Fruit fly (Drosophila melanogaster): ENCODE data around the gene Sec16.

The Sec16 gene

dm6 chrX:12547657-12548056 lies 48.2 kb upstream of the Sec16 start (continued):
- TF ChIP-seq usp (GFP tag; optimal IDR thresholded peaks at IDR 0.05), result no peak
- peak; percentile 26; the same call in 1 of the 2 replicates for TF ChIP-seq CG14014 (GFP tag; IDR thresholded peaks at IDR 0.05)
- TF ChIP-seq crol (GFP tag; IDR thresholded peaks at IDR 0.05), result no peak
- TF ChIP-seq CG15696 (tag; optimal IDR thresholded peaks at IDR 0.05), result no peak
- TF ChIP-seq gro (GFP tag; optimal IDR thresholded peaks at IDR 0.05), result no peak
- 0 out of 2 replicates have a peak, but pooled peaks have one; percentile 19 for TF ChIP-seq Ptx1 (GFP tag; IDR thresholded peaks at IDR 0.05)
- peak; percentile 58 for TF ChIP-seq gem (tag; optimal IDR thresholded peaks at IDR 0.05)
- no peak for TF ChIP-seq CG11723 (GFP tag; optimal IDR thresholded peaks at IDR 0.05)
- peak; percentile 31 for TF ChIP-seq fd3F (GFP tag; optimal IDR thresholded peaks at IDR 0.05)
- no peak for TF ChIP-seq CG11560 (tag; IDR thresholded peaks at IDR 0.05)
- no peak for TF ChIP-seq Hr3 (GFP tag; optimal IDR thresholded peaks at IDR 0.05)
- TF ChIP-seq CG7372 (GFP tag; IDR thresholded peaks at IDR 0.05), result no peak
- TF ChIP-seq CG17829 (tag; optimal IDR thresholded peaks at IDR 0.05), result no peak
- no peak for TF ChIP-seq NC2β (GFP tag; optimal IDR thresholded peaks at IDR 0.05)
- no peak for TF ChIP-seq CG6791 (GFP tag; IDR thresholded peaks at IDR 0.05; ENCODE audit: partially characterized antibody)
- no peak for TF ChIP-seq schlank (tag; optimal IDR thresholded peaks at IDR 0.05)
- no peak for TF ChIP-seq danr (GFP tag; IDR thresholded peaks at IDR 0.05)
- no peak for TF ChIP-seq ranshi (GFP tag; IDR thresholded peaks at IDR 0.05)
- TF ChIP-seq Meics (GFP tag; optimal IDR thresholded peaks at IDR 0.05), result peak; percentile 26
- TF ChIP-seq Dref (GFP tag; IDR thresholded peaks at IDR 0.05), result no peak
- TF ChIP-seq Sry-β (GFP tag; optimal IDR thresholded peaks at IDR 0.05), result no peak
- no peak for TF ChIP-seq CG2202 (tag; optimal IDR thresholded peaks at IDR 0.05)
- peak; percentile 63 for TF ChIP-seq CG13424 (tag; optimal IDR thresholded peaks at IDR 0.05)
- TF ChIP-seq Tbp (GFP tag; optimal IDR thresholded peaks at IDR 0.05), result no peak
- TF ChIP-seq NC2α (GFP tag; optimal IDR thresholded peaks at IDR 0.05), result no peak
- TF ChIP-seq Nf-YB (GFP tag; optimal IDR thresholded peaks at IDR 0.05), result no peak
- TF ChIP-seq nerfin-1 (tag; optimal IDR thresholded peaks at IDR 0.05), result peak; percentile 18
- TF ChIP-seq CG42726 (GFP tag; IDR thresholded peaks at IDR 0.05; ENCODE audit: partially characterized antibody), result no peak
- no peak for TF ChIP-seq Hr39 (optimal IDR thresholded peaks at IDR 0.05)
- TF ChIP-seq pita (GFP tag; optimal IDR thresholded peaks at IDR 0.05), result no peak
- peak; percentile 94 for TF ChIP-seq Deaf1 (tag; optimal IDR thresholded peaks at IDR 0.05)
- TF ChIP-seq crp (GFP tag; optimal IDR thresholded peaks at IDR 0.05), result no peak
- TF ChIP-seq Antp (GFP tag; optimal IDR thresholded peaks at IDR 0.05), result no peak
- no peak for TF ChIP-seq crc (GFP tag; optimal IDR thresholded peaks at IDR 0.05)
- no peak for TF ChIP-seq Atf-2 (GFP tag; optimal IDR thresholded peaks at IDR 0.05)
- no peak for TF ChIP-seq hb (GFP tag; IDR thresholded peaks at IDR 0.05; ENCODE audit: partially characterized antibody)
- no peak for TF ChIP-seq odd (GFP tag; optimal IDR thresholded peaks at IDR 0.05)
- peak; percentile 19; the same call in 1 of the 2 replicates for TF ChIP-seq HLH3B (GFP tag; IDR thresholded peaks at IDR 0.05)
- TF ChIP-seq CG9609 (GFP tag; optimal IDR thresholded peaks at IDR 0.05), result peak; percentile 6
- TF ChIP-seq bsh (GFP tag; optimal IDR thresholded peaks at IDR 0.05), result peak in 1 of 2 experiments; percentile 57
- TF ChIP-seq Doc3 (GFP tag; IDR thresholded peaks at IDR 0.05; ENCODE audit: partially characterized antibody), result no peak
- peak in 1 of 2 experiments; percentile 40 for TF ChIP-seq dpn (GFP tag; optimal IDR thresholded peaks at IDR 0.05)
- no peak for TF ChIP-seq dm (GFP tag; optimal IDR thresholded peaks at IDR 0.05)
- TF ChIP-seq az2 (GFP tag; optimal IDR thresholded peaks at IDR 0.05), result no peak
- no peak for TF ChIP-seq Dp (GFP tag; optimal IDR thresholded peaks at IDR 0.05)
- TF ChIP-seq CoRest (tag; optimal IDR thresholded peaks at IDR 0.05), result peak; percentile 25
- peak; percentile 10 for TF ChIP-seq CG12659 (GFP tag; optimal IDR thresholded peaks at IDR 0.05)
- no peak for TF ChIP-seq ken (GFP tag; IDR thresholded peaks at IDR 0.05)
- no peak for TF ChIP-seq CG3163 (GFP tag; optimal IDR thresholded peaks at IDR 0.05)
- TF ChIP-seq Doc2 (GFP tag; IDR thresholded peaks at IDR 0.05), result no peak
- TF ChIP-seq CG15011 (GFP tag; optimal IDR thresholded peaks at IDR 0.05), result no peak
- TF ChIP-seq Max (GFP tag; optimal IDR thresholded peaks at IDR 0.05), result no peak
